Fruit fly (Drosophila melanogaster) Kc167 (cell line): ENCODE results near the gene Liprin-beta.

Experiments
- Myc ChIP-seq: fragments of >200 bp; optimal IDR thresholded peaks from 2 replicates; lab custom pipeline; 2017; ENCODE audit warnings: missing external identifiers
- Sin3A ChIP-seq: fragments of >200 bp; optimal IDR thresholded peaks from 2 replicates; lab custom pipeline; 2018; ENCODE audit warnings: missing external identifiers
- h ChIP-seq: fragments of >200 bp; optimal IDR thresholded peaks from 3 replicates; lab custom pipeline; 2018; ENCODE audit warnings: missing external identifiers
- insv ChIP-seq: fragments of >200 bp; optimal IDR thresholded peaks from 3 replicates; lab custom pipeline; 2018; ENCODE audit warnings: missing external identifiers
- psq ChIP-seq: fragments of >200 bp; optimal IDR thresholded peaks from 2 replicates; lab custom pipeline; 2017; ENCODE audit warnings: missing external identifiers
- ttk ChIP-seq: sonication (Bioruptor generic); optimal IDR thresholded peaks from 2 replicates; lab custom pipeline; 2017; ENCODE audit warnings: missing external identifiers

Liprin-beta gene

dm6 chr3L:13513112-13513538 is at the start of gene Liprin-beta, which contains the start of gene Vps36:
Gene Liprin-beta (plus strand): TSS chr3L:13513254.
Gene Vps36 (minus strand): TSS chr3L:13513112.
- no peak for TF ChIP-seq psq (lab: Kevin White, UChicago)
- no peak for TF ChIP-seq ttk
- no peak for TF ChIP-seq h
- TF ChIP-seq Sin3A (lab: Kevin White, UChicago), result no peak
- TF ChIP-seq Myc (lab: Kevin White, UChicago), result no peak
- TF ChIP-seq insv (lab: Kevin White, UChicago), result no peak

dm6 chr3L:13474607-13475006 is 38.4 kb upstream of the Liprin-beta start, which contains the start of gene CG10089:
Gene CG10089 (minus strand): TSS chr3L:13474787.
- TF ChIP-seq Myc (lab: Kevin White, UChicago), result no peak
- no peak for TF ChIP-seq Sin3A (lab: Kevin White, UChicago)
- TF ChIP-seq ttk, result no peak
- no peak for TF ChIP-seq h
- TF ChIP-seq psq (lab: Kevin White, UChicago), result no peak
- TF ChIP-seq insv (lab: Kevin White, UChicago), result no peak

DNA sequence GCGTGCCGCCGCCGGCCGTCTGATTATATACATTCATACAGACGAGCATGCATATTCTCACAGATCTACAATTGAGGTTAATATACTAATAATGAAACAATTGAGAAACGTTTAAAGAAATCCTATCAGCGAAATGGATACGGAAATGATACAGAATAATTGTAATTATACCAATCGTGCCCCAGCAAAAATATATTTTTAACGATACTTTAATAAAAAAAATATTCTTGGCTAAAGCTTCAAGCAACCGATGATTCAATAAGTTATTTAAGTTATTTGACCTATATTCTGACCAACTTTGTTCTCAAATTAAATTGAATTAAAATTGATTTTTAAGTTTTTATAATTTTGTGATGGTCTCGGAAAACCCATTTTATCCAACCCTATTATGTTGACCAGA is 37.0 kb upstream of the Liprin-beta start:
- no peak for TF ChIP-seq Myc (lab: Kevin White, UChicago)
- TF ChIP-seq insv (lab: Kevin White, UChicago), result no peak
- no peak for TF ChIP-seq Sin3A (lab: Kevin White, UChicago)
- TF ChIP-seq h, result no peak
- no peak for TF ChIP-seq psq (lab: Kevin White, UChicago)
- no peak for TF ChIP-seq ttk

DNA sequence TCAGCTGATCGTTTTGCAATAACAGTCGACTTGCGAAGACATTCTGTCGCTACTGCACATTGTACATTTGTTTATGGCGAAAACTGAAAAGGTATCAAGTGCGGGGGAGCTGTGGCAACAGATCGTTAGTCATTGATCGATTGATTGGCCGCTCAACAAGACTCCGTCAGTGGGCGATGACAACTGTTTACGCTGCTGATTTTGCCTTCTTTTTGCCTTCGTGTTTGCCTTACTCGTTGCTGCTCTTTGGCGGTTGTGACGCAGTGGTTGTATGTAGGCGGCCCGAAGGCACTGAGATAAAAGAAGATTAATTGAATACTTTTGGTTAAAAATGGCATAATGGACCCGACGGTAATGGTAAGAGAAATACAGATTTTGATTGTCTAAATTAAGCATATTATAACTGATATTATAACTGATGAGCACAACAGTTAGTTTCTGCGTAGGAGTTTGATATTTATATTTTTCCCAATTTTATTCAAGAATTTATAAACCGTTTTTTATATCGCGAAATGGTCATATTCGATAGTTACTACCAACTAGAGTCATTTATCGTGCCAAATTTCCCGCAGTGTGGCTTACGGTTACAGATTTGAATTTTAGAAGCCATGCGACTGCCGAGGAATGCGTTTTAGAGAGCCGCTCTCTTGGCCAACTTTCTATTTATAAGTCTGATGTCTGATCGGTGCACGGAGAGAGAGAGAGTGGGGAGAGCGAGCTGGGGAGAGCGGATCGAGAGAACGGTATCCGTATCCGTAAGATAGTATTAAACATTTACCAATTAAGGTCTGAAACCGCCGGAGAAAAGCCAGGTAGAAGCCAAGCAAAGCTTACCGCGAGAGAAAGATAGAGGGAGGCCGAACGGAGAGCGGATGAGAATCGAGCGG is 36.2 kb upstream of the Liprin-beta start:
- no peak for TF ChIP-seq Myc (lab: Kevin White, UChicago)
- no peak for TF ChIP-seq h
- no peak for TF ChIP-seq Sin3A (lab: Kevin White, UChicago)
- TF ChIP-seq ttk, result no peak
- no peak for TF ChIP-seq insv (lab: Kevin White, UChicago)
- TF ChIP-seq psq (lab: Kevin White, UChicago), result no peak

DNA sequence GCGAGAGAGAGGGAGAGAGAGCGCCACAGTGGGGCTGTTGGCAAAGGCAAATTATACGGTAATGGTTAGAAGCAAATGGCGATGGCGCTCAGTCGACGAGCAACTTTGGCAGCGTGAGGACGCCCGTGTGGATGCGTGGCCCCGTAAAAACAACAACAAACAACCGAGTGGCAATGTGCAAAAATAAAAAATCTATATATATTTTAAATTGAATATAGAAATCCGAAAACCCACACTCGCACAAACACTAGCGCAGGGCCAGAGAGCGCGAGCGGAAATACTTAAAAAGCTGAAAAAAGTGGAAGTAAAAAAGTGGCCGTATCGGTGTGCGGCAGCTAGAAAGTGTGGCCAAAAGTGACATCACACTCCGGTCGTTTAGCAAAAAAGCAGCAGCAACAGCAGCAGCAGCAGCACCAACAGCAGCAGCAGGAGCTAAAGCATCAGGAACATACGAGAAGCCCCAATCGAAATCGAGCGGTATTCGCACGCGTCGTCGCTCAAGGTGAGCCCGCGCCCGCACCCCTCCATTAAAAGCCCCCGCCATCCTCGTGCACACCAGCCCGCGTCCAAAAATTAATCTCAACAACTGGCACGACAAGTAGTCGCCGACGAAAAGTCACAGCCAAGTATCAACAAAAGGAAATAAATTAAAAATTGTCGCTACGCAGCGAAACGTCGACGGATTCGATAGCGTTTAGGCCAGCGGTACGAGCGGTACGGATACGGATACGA is 35.4 kb upstream of the Liprin-beta start, which contains the start of gene stv:
Gene stv (plus strand): TSS at position 89 of the 732 bp plus-strand sequence.
- TF ChIP-seq insv (lab: Kevin White, UChicago), result no peak
- TF ChIP-seq ttk, result no peak
- no peak for TF ChIP-seq Sin3A (lab: Kevin White, UChicago)
- TF ChIP-seq psq (lab: Kevin White, UChicago), result no peak
- no peak for TF ChIP-seq Myc (lab: Kevin White, UChicago)
- TF ChIP-seq h, result no peak

DNA sequence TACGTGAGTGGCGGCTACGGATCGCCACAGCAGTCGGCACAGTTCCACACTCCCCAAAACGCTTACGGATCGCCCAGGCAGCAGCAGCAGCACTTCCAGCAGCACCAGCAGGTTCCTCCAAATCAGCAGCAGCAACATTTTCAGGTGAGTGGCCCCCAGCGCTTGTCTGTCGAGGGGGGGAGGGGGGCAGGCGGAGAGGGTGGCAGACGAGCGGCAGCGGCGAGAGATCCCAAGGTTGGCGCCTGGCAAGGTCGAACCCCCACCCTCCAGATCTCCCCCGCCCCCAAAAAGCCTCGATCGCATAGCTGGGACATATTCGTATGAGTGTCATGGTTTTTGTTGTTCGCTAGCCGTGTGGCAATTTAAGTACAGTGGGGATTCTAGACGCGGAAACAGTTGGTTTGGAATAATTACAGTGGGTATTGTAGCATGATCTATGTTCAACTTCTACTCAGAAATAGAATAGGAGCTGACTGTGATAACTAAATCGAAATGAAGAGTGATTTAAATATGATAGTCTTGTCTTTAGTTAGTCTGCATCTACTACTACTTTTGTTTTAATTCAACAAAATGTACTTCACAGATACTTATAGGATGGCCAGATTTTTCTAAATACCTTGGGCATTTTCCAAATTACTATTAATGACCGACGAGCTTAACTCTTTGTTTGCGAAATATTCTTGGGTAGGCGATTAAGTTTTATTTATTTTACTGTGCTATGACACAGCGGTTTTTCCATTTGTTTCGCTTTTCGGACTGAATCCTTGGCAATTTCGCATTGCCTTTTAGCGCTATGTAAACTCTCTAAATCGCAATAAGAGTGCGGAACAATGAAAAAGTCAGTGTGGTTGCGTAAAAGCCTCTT is 34.5 kb upstream of the Liprin-beta start:
- TF ChIP-seq Myc (lab: Kevin White, UChicago) (no peak), h (no peak), Sin3A (lab: Kevin White, UChicago) (no peak), psq (lab: Kevin White, UChicago) (no peak), ttk (no peak), insv (lab: Kevin White, UChicago) (no peak)

DNA sequence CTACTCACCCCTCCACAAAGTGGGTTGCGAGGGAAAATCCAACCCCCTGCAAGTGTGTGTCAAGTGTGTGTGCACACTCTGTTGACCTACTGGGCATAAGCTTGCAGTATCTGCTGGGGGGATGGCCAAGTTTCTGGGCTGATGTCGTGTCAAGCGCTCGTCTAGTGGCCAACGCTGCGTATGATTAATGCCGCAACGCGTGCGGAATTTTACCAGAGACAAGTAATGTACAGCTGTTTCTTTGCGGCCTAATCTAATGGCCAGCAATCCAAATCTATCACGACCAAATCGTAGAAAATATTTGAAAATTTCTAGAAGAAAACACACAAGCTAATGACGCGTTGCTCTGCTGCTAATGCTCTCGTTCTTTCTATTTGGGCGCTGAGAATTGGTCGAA is 33.9 kb upstream of the Liprin-beta start:
- no peak for TF ChIP-seq h
- no peak for TF ChIP-seq insv (lab: Kevin White, UChicago)
- no peak for TF ChIP-seq psq (lab: Kevin White, UChicago)
- no peak for TF ChIP-seq Sin3A (lab: Kevin White, UChicago)
- no peak for TF ChIP-seq Myc (lab: Kevin White, UChicago)
- TF ChIP-seq ttk, result no peak

- TF ChIP-seq Myc (lab: Kevin White, UChicago), result no peak
- no peak for TF ChIP-seq ttk
- no peak for TF ChIP-seq h
- no peak for TF ChIP-seq insv (lab: Kevin White, UChicago)
- no peak for TF ChIP-seq Sin3A (lab: Kevin White, UChicago)
- no peak for TF ChIP-seq psq (lab: Kevin White, UChicago)
These were observed 33.3 kb upstream of the Liprin-beta start for dm6 chr3L:13479609-13480240.

- TF ChIP-seq psq (lab: Kevin White, UChicago) (no peak), insv (lab: Kevin White, UChicago) (no peak), ttk (no peak), h (no peak), Sin3A (lab: Kevin White, UChicago) (no peak), Myc (lab: Kevin White, UChicago) (no peak)
These were observed 32.8 kb upstream of the Liprin-beta start for dm6 chr3L:13480241-13480627.

dm6 chr3L:13486041-13486859 is 26.8 kb upstream of the Liprin-beta start, which contains the start of the genes Abp1 and Tgi:
Gene Abp1 (minus strand): TSS chr3L:13486280.
Gene Tgi (plus strand): TSS chr3L:13486797.
- no peak for TF ChIP-seq Myc (lab: Kevin White, UChicago)
- no peak for TF ChIP-seq ttk
- TF ChIP-seq insv (lab: Kevin White, UChicago), result no peak
- TF ChIP-seq h, result no peak
- no peak for TF ChIP-seq psq (lab: Kevin White, UChicago)
- no peak for TF ChIP-seq Sin3A (lab: Kevin White, UChicago)
